Fruit fly (Drosophila melanogaster): ENCODE measurements around the gene Cyp4ae1.
A peak's percentile ranks its signal among the peaks of the same experiment; 100 is the strongest.

The Cyp4ae1 gene

DNA sequence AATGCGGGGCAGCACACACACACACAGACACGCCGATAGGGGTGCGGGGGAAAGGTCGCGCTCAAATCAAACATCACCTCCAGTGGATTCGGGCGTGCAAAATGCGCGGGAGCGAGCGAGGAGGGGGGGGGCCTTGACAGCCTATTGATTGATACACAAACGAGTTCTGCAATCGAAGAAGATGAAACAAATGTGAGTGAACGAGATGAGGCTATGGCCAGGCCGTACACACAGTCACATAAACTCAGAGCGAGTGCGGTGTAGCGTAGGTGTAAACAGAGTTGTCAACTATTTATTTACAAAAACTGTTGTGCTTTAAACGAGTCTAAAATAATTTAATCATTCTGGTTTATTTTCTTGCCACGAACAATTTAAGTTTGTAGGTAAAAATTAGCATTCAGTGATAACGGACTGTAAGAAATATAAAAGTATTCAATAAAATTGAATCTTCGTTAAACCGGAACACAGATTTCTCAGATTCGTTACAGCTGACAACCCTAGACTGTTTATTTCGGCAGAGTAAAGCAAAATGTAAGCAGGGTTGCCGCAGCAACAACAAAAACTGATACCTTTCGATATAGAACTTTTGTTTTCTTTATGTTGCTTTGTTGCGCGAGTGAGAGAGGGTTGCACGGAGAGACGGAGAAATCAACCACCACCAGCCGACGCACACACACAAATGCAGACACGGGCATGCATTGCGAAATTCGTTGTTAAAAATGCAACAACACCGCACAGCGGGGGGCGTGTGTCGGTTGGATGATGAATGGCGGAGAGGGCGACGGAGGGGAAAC, 43.6 kb upstream of the Cyp4ae1 start (continued):
- peak; percentile 54 for TF ChIP-seq trh (GFP tag; optimal IDR thresholded peaks at IDR 0.05)
- TF ChIP-seq ash1 (GFP tag; optimal IDR thresholded peaks at IDR 0.05): peak; percentile 40
- TF ChIP-seq CG3847 (GFP tag; IDR thresholded peaks at IDR 0.05): peak; percentile 83
- TF ChIP-seq CkIIα-i1 (GFP tag; IDR thresholded peaks at IDR 0.05): no peak
- peak; percentile 87 for TF ChIP-seq CG9817 (tag; optimal IDR thresholded peaks at IDR 0.05)
- TF ChIP-seq psq (GFP tag; optimal IDR thresholded peaks at IDR 0.05): peak; percentile 56
- TF ChIP-seq fd64A (GFP tag; optimal IDR thresholded peaks at IDR 0.05): peak; percentile 75
- peak; percentile 64 for TF ChIP-seq zfh2 (GFP tag; optimal IDR thresholded peaks at IDR 0.05)
- peak; percentile 90 for TF ChIP-seq Sox100B (GFP tag; optimal IDR thresholded peaks at IDR 0.05)
- TF ChIP-seq Myb (GFP tag; optimal IDR thresholded peaks at IDR 0.05): peak; percentile 59
- peak; percentile 67 for TF ChIP-seq chm (GFP tag; IDR thresholded peaks at IDR 0.05)
- peak; percentile 78 for TF ChIP-seq CG11247 (GFP tag; IDR thresholded peaks at IDR 0.05)
- 0 out of 2 replicates have a peak, but pooled peaks have one; percentile 26 for TF ChIP-seq Doc2 (GFP tag; IDR thresholded peaks at IDR 0.05)
- peak; percentile 86 for TF ChIP-seq CG13624 (GFP tag; optimal IDR thresholded peaks at IDR 0.05)
- 0 out of 3 replicates have a peak, but pooled peaks have one; percentile 38 for TF ChIP-seq CG6175 (GFP tag; IDR thresholded peaks at IDR 0.05)
- TF ChIP-seq CG30431 (GFP tag; optimal IDR thresholded peaks at IDR 0.05): peak; percentile 52
- TF ChIP-seq Hr51 (GFP tag; optimal IDR thresholded peaks at IDR 0.05): peak; percentile 65 to 92
- 0 out of 2 replicates have a peak, but pooled peaks have one; percentile 40 for TF ChIP-seq cas (GFP tag; IDR thresholded peaks at IDR 0.05)
- TF ChIP-seq B-H2 (GFP tag; optimal IDR thresholded peaks at IDR 0.05): peak; percentile 86
- TF ChIP-seq Six4 (GFP tag; optimal IDR thresholded peaks at IDR 0.05): peak; percentile 77
- TF ChIP-seq NC2β (GFP tag; optimal IDR thresholded peaks at IDR 0.05): peak; percentile 64
- TF ChIP-seq corto (GFP tag; optimal IDR thresholded peaks at IDR 0.05): peak; percentile 75
- TF ChIP-seq seq (GFP tag; IDR thresholded peaks at IDR 0.05): peak; percentile 90
- TF ChIP-seq gsb (GFP tag; IDR thresholded peaks at IDR 0.05): peak; percentile 77
- TF ChIP-seq CG2889 (GFP tag; IDR thresholded peaks at IDR 0.05): peak; percentile 74; the same call in 1 of the 3 replicates
- TF ChIP-seq Dref (GFP tag; IDR thresholded peaks at IDR 0.05): no peak
- peak; percentile 50 for TF ChIP-seq CG7928 (GFP tag; optimal IDR thresholded peaks at IDR 0.05)
- peak; percentile 76 for TF ChIP-seq crc (GFP tag; optimal IDR thresholded peaks at IDR 0.05)
- TF ChIP-seq prd (optimal IDR thresholded peaks at IDR 0.05): no peak
- peak; percentile 91 for TF ChIP-seq prd (GFP tag; IDR thresholded peaks at IDR 0.05)
- peak; percentile 87 for TF ChIP-seq run (tag; optimal IDR thresholded peaks at IDR 0.05)
- peak; percentile 77 for TF ChIP-seq CG12155 (GFP tag; optimal IDR thresholded peaks at IDR 0.05)
- peak; percentile 33 for TF ChIP-seq Ravus (GFP tag; IDR thresholded peaks at IDR 0.05)
- peak; percentile 79 for TF ChIP-seq al (GFP tag; IDR thresholded peaks at IDR 0.05)
- TF ChIP-seq CG8281 (tag; optimal IDR thresholded peaks at IDR 0.05): peak; percentile 79
- TF ChIP-seq HmgD (GFP tag; optimal IDR thresholded peaks at IDR 0.05): no peak
- peak; percentile 8; the same call in 1 of the 2 replicates for TF ChIP-seq rib (GFP tag; IDR thresholded peaks at IDR 0.05)
- peak; percentile 85 for TF ChIP-seq ind (GFP tag; optimal IDR thresholded peaks at IDR 0.05)
- TF ChIP-seq ac (GFP tag; optimal IDR thresholded peaks at IDR 0.05): peak; percentile 77
- TF ChIP-seq CG7963 (GFP tag; IDR thresholded peaks at IDR 0.05; ENCODE audit: partially characterized antibody): no peak
- TF ChIP-seq pum (GFP tag; optimal IDR thresholded peaks at IDR 0.05): peak; percentile 80
- peak; percentile 89 for TF ChIP-seq CG6689 (GFP tag; IDR thresholded peaks at IDR 0.05)
- TF ChIP-seq Camta (GFP tag; optimal IDR thresholded peaks at IDR 0.05): peak; percentile 88
- peak; percentile 95 for TF ChIP-seq gem (tag; optimal IDR thresholded peaks at IDR 0.05)
- peak; percentile 97 for TF ChIP-seq Med (GFP tag)
- TF ChIP-seq CG11085 (GFP tag; IDR thresholded peaks at IDR 0.05): peak; percentile 71
- TF ChIP-seq CG3838 (GFP tag; optimal IDR thresholded peaks at IDR 0.05): peak; percentile 82
- peak; percentile 73 for TF ChIP-seq CG12942 (GFP tag; optimal IDR thresholded peaks at IDR 0.05)
- peak; percentile 71; the same call in 1 of the 2 replicates for TF ChIP-seq Awh (GFP tag; IDR thresholded peaks at IDR 0.05)
- peak; percentile 63 for TF ChIP-seq nom (GFP tag; optimal IDR thresholded peaks at IDR 0.05)
